Worm (Caenorhabditis elegans) whole organism, L1 larva: ENCODE measurements around the gene ZK1127.12.

Experiments used
- C04F5.9 ChIP-seq: sonication (generic microtip); optimal IDR thresholded peaks from 2 replicates; lab custom pipeline; 2016; ENCODE audit warnings: missing genetic modification characterization, missing compliant biosample characterization
- C16A3.4 ChIP-seq: fragments of 150-350 bp; optimal IDR thresholded peaks from 2 replicates; lab custom pipeline; 2014; ENCODE audit warnings: missing biosample characterization, missing genetic modification characterization
- F16B12.6 ChIP-seq: fragments of 150-350 bp; optimal IDR thresholded peaks from 2 replicates; lab custom pipeline; 2014; ENCODE audit warnings: missing biosample characterization, missing genetic modification characterization
- Y116A8C.19 ChIP-seq: sonication (generic microtip); optimal IDR thresholded peaks from 2 replicates; lab custom pipeline; 2016; ENCODE audit warnings: missing compliant biosample characterization, missing genetic modification characterization, borderline replicate concordance
- aha-1 ChIP-seq: fragments of 150-350 bp; optimal IDR thresholded peaks from 2 replicates; lab custom pipeline; 2014; ENCODE audit warnings: missing biosample characterization, missing genetic modification characterization
- ceh-63 ChIP-seq: fragments of 200-800 bp; sonication (Bioruptor generic); optimal IDR thresholded peaks from 2 replicates; lab custom pipeline; 2018; ENCODE audit warnings: mild to moderate bottlenecking, missing genetic modification characterization, missing compliant biosample characterization
- ceh-8 ChIP-seq: fragments of 200-800 bp; sonication (Bioruptor generic); optimal IDR thresholded peaks from 2 replicates; lab custom pipeline; 2018; ENCODE audit warnings: mild to moderate bottlenecking, missing genetic modification characterization, moderate library complexity, missing compliant biosample characterization
- ceh-82 ChIP-seq, 3 experiments: fragments of 150-350 bp in 1 of 3; sonication (generic microtip) in 2 of 3; optimal IDR thresholded peaks; 2 replicates each; lab custom pipeline; 2014 to 2017; ENCODE audit warnings: missing biosample characterization in 3 of 3, missing genetic modification characterization in 3 of 3
- ceh-88 ChIP-seq: fragments of 200-800 bp; sonication (Bioruptor generic); IDR thresholded peaks from 2 replicates; pipeline ENCODE4 v1.3.6; 2022; ENCODE audit warnings: missing genetic modification characterization, missing compliant biosample characterization
- ces-1 ChIP-seq: fragments of 150-350 bp; optimal IDR thresholded peaks from 2 replicates; lab custom pipeline; 2014; ENCODE audit warnings: missing biosample characterization, missing genetic modification reagents, missing genetic modification characterization
- dpl-1 ChIP-seq, 3 experiments: fragments of 150-350 bp in 2 of 3; sonication (generic microtip) in 1 of 3; optimal IDR thresholded peaks; 2 replicates each; lab custom pipeline; 2014 to 2017; ENCODE audit warnings: missing biosample characterization in 3 of 3, missing genetic modification characterization in 3 of 3, missing genetic modification reagents in 3 of 3
- dsc-1 ChIP-seq: sonication (generic microtip); optimal IDR thresholded peaks from 2 replicates; lab custom pipeline; 2016; ENCODE audit warnings: mild to moderate bottlenecking, missing genetic modification characterization, missing compliant biosample characterization
- egl-13 ChIP-seq: sonication (generic microtip); optimal IDR thresholded peaks from 2 replicates; lab custom pipeline; 2016; ENCODE audit warnings: missing genotype, missing genetic modification reagents, missing genetic modification characterization, missing compliant biosample characterization
- elt-3 ChIP-seq, 6 experiments: fragments of 150-350 bp in 1 of 6; sonication (generic microtip); optimal IDR thresholded peaks; 2 replicates each; lab custom pipeline; 2017 to 2018; ENCODE audit warnings: missing biosample characterization in 6 of 6, missing genetic modification characterization in 6 of 6, inconsistent platforms in 1 of 6
- fkh-4 ChIP-seq: sonication (generic microtip); optimal IDR thresholded peaks from 2 replicates; lab custom pipeline; 2016; ENCODE audit warnings: missing compliant biosample characterization, missing genetic modification characterization, borderline replicate concordance
- fkh-8 ChIP-seq: sonication (generic microtip); optimal IDR thresholded peaks from 2 replicates; lab custom pipeline; 2016; ENCODE audit warnings: mild to moderate bottlenecking, missing genetic modification characterization, missing compliant biosample characterization
- fos-1 ChIP-seq: fragments of 150-350 bp; optimal IDR thresholded peaks from 2 replicates; lab custom pipeline; 2014; ENCODE audit warnings: missing biosample characterization, missing genetic modification characterization
- grh-1 ChIP-seq: fragments of 200-800 bp; sonication (Bioruptor generic); IDR thresholded peaks from 2 replicates; pipeline ENCODE4 v1.3.6; 2022; ENCODE audit warnings: missing genetic modification reagents, missing genetic modification characterization, missing compliant biosample characterization
- irx-1 ChIP-seq: sonication (generic microtip); optimal IDR thresholded peaks from 2 replicates; lab custom pipeline; 2016; ENCODE audit warnings: missing genetic modification characterization, missing compliant biosample characterization
- lin-13 ChIP-seq: fragments of 150-350 bp; optimal IDR thresholded peaks from 2 replicates; lab custom pipeline; 2014; ENCODE audit warnings: missing biosample characterization, missing genetic modification reagents, missing genetic modification characterization
- lin-35 ChIP-seq, 2 experiments: fragments of 150-350 bp; optimal IDR thresholded peaks; 2 replicates each; lab custom pipeline; 2014; ENCODE audit warnings: missing biosample characterization in 2 of 2, missing genetic modification characterization in 2 of 2, missing genetic modification reagents in 2 of 2
- lin-39 ChIP-seq: fragments of 150-350 bp; optimal IDR thresholded peaks from 2 replicates; lab custom pipeline; 2014; ENCODE audit warnings: missing biosample characterization, missing genetic modification reagents, missing genetic modification characterization
- lir-3 ChIP-seq: sonication (generic microtip); optimal IDR thresholded peaks from 2 replicates; lab custom pipeline; 2016; ENCODE audit warnings: mild to moderate bottlenecking, missing genetic modification characterization, moderate library complexity, missing compliant biosample characterization; ENCODE audit not compliant: poor library complexity
- mdl-1 ChIP-seq, 2 experiments: fragments of 150-350 bp; optimal IDR thresholded peaks; 2 replicates each; lab custom pipeline; 2014 to 2017; ENCODE audit warnings: missing biosample characterization in 2 of 2, missing genetic modification characterization in 2 of 2, inconsistent platforms in 1 of 2
- mep-1 ChIP-seq: fragments of 150-350 bp; optimal IDR thresholded peaks from 2 replicates; lab custom pipeline; 2014; ENCODE audit warnings: missing biosample characterization, missing genetic modification characterization
- nhr-11 ChIP-seq: fragments of 150-350 bp; optimal IDR thresholded peaks from 2 replicates; lab custom pipeline; 2014; ENCODE audit warnings: missing biosample characterization, missing genetic modification characterization
- nhr-12 ChIP-seq: sonication (generic microtip); optimal IDR thresholded peaks from 2 replicates; lab custom pipeline; 2017; ENCODE audit warnings: missing biosample characterization, missing genetic modification characterization
- nhr-20 ChIP-seq: sonication (generic microtip); optimal IDR thresholded peaks from 2 replicates; lab custom pipeline; 2016; ENCODE audit warnings: mild to moderate bottlenecking, missing genetic modification characterization, missing compliant biosample characterization
- nhr-237 ChIP-seq: fragments of 150-350 bp; optimal IDR thresholded peaks from 2 replicates; lab custom pipeline; 2014; ENCODE audit warnings: missing biosample characterization, missing genetic modification characterization
- nhr-28 ChIP-seq: fragments of 150-350 bp; optimal IDR thresholded peaks from 2 replicates; lab custom pipeline; 2014; ENCODE audit warnings: missing biosample characterization, missing genetic modification characterization
- nhr-71 ChIP-seq: sonication (generic microtip); optimal IDR thresholded peaks from 2 replicates; lab custom pipeline; 2016; ENCODE audit warnings: mild to moderate bottlenecking, missing genetic modification characterization, moderate library complexity, missing compliant biosample characterization
- nhr-77 ChIP-seq: fragments of 150-350 bp; optimal IDR thresholded peaks from 2 replicates; lab custom pipeline; 2014; ENCODE audit warnings: missing biosample characterization, missing genetic modification characterization
- nhr-85 ChIP-seq: sonication (generic microtip); peaks from one replicate; lab custom pipeline; 2016; ENCODE audit warnings: missing genetic modification characterization, inconsistent platforms, missing compliant biosample characterization
- pag-3 ChIP-seq: sonication (generic microtip); optimal IDR thresholded peaks from 2 replicates; lab custom pipeline; 2017; ENCODE audit warnings: missing genetic modification characterization, mild to moderate bottlenecking, missing compliant biosample characterization, antibody characterized with exemption, borderline replicate concordance; ENCODE audit not compliant: insufficient read depth
- pqm-1 ChIP-seq: sonication (generic microtip); optimal IDR thresholded peaks from 3 replicates; lab custom pipeline; 2017; ENCODE audit warnings: missing biosample characterization, missing genetic modification characterization
- rnt-1 ChIP-seq: sonication (generic microtip); optimal IDR thresholded peaks from 2 replicates; lab custom pipeline; 2016; ENCODE audit warnings: mild to moderate bottlenecking, missing genetic modification characterization, moderate library complexity, missing compliant biosample characterization
- sptf-1 ChIP-seq: fragments of 150-350 bp; optimal IDR thresholded peaks from 2 replicates; lab custom pipeline; 2014; ENCODE audit warnings: missing biosample characterization, missing genetic modification characterization
- sup-37 ChIP-seq: fragments of 200-800 bp; sonication (Bioruptor generic); optimal IDR thresholded peaks from 2 replicates; lab custom pipeline; 2018; ENCODE audit warnings: mild to moderate bottlenecking, missing genetic modification characterization, missing compliant biosample characterization
- swsn-7 ChIP-seq: sonication (generic microtip); optimal IDR thresholded peaks from 2 replicates; lab custom pipeline; 2016; ENCODE audit warnings: missing genetic modification characterization, missing compliant biosample characterization
- tbx-2 ChIP-seq: sonication (generic microtip); optimal IDR thresholded peaks from 2 replicates; lab custom pipeline; 2016; ENCODE audit warnings: missing genetic modification characterization, missing compliant biosample characterization
- unc-130 ChIP-seq: fragments of 150-350 bp; optimal IDR thresholded peaks from 2 replicates; lab custom pipeline; 2017; ENCODE audit warnings: missing biosample characterization, missing genetic modification characterization, inconsistent platforms
- unc-62 ChIP-seq: fragments of 150-350 bp; optimal IDR thresholded peaks from 2 replicates; lab custom pipeline; 2014; ENCODE audit warnings: missing biosample characterization, missing genetic modification reagents, missing genetic modification characterization
- unc-86 ChIP-seq: sonication (generic microtip); optimal IDR thresholded peaks from 2 replicates; lab custom pipeline; 2016; ENCODE audit warnings: missing genetic modification characterization, missing compliant biosample characterization
- vab-15 ChIP-seq: sonication (generic microtip); optimal IDR thresholded peaks from 2 replicates; lab custom pipeline; 2017; ENCODE audit warnings: missing genotype, mild to moderate bottlenecking, missing genetic modification characterization, missing compliant biosample characterization

The ZK1127.12 gene

ce11 chrII:7051778-7052177 lies at the start of gene ZK1127.12:
ZK1127.12 (plus strand) TSS chrII:7052078.
- TF ChIP-seq F16B12.6 (tag; lab: Kevin White, UChicago), result no peak
- no peak for TF ChIP-seq rnt-1 (tag; lab: Kevin White, UChicago)
- TF ChIP-seq nhr-71 (tag; lab: Kevin White, UChicago), result no peak
- no peak for TF ChIP-seq fos-1 (tag; lab: Kevin White, UChicago)
- no peak for TF ChIP-seq nhr-28

- no peak for TF ChIP-seq fkh-8 (tag; lab: Kevin White, UChicago)
- no peak for TF ChIP-seq nhr-20 (tag; lab: Kevin White, UChicago)
- peak; percentile 0 for TF ChIP-seq dsc-1 (tag; lab: Kevin White, UChicago)
These were observed 48.9 kb upstream of the ZK1127.12 start for ce11 chrII:7002956-7003357.

- TF ChIP-seq lir-3 (tag; lab: Kevin White, UChicago) (no peak), mdl-1 (tag; optimal IDR thresholded peaks at IDR 0.05; lab: Kevin White, UChicago) (no peak), fkh-4 (tag; lab: Kevin White, UChicago) (no peak), nhr-237 (no peak), egl-13 (no peak), elt-3 (tag; optimal IDR thresholded peaks at IDR 0.05; lab: Kevin White, UChicago) (no peak), aha-1 (tag; lab: Kevin White, UChicago) (no peak), grh-1 (no peak), ces-1 (GFP tag; lab: Kevin White, UChicago) (no peak), sup-37 (GFP tag; lab: Kevin White, UChicago) (no peak), nhr-28 (no peak), vab-15 (tag; lab: Kevin White, UChicago) (no peak), ceh-88 (GFP tag; lab: Robert Waterston, UW) (no peak), irx-1 (tag; lab: Kevin White, UChicago) (no peak), lin-39 (tag; lab: Kevin White, UChicago) (no peak), sptf-1 (tag; lab: Kevin White, UChicago) (no peak), swsn-7 (tag; lab: Kevin White, UChicago) (no peak), rnt-1 (tag; lab: Kevin White, UChicago) (no peak), fkh-8 (tag; lab: Kevin White, UChicago) (no peak)
These were observed 39.3 kb upstream of the ZK1127.12 start, which contains the start of gene sqv-7 for ce11 chrII:7012592-7012991. sqv-7 (minus strand) TSS chrII:7012692.

ce11 chrII:7022370-7023001 lies 29.4 kb upstream of the ZK1127.12 start, which contains the start of the genes lst-6 and lst-5:
lst-6 (minus strand) TSS chrII:7022509.
lst-5 (plus strand) TSS chrII:7022913.
- peak; percentile 68 for TF ChIP-seq tbx-2 (tag; lab: Kevin White, UChicago)
- peak; percentile 33 for TF ChIP-seq unc-130 (tag; lab: Kevin White, UChicago)
- TF ChIP-seq swsn-7 (tag; lab: Kevin White, UChicago), result peak; percentile 74
- TF ChIP-seq lin-39 (tag; lab: Kevin White, UChicago), result peak; percentile 31
- TF ChIP-seq C04F5.9 (tag; lab: Kevin White, UChicago), result peak; percentile 53
- peak; percentile 63 to 82 for TF ChIP-seq lin-35 (GFP tag; optimal IDR thresholded peaks at IDR 0.05; lab: Kevin White, UChicago)
- no peak for TF ChIP-seq Y116A8C.19 (tag; lab: Kevin White, UChicago)
- TF ChIP-seq nhr-12, result no peak
- TF ChIP-seq nhr-85 (tag; lab: Kevin White, UChicago), result peak; percentile 57
- peak; percentile 34 to 77 (median 73) for TF ChIP-seq dpl-1 (GFP tag; optimal IDR thresholded peaks at IDR 0.05; lab: Kevin White, UChicago)
- no peak for TF ChIP-seq nhr-11 (tag; lab: Kevin White, UChicago)
- peak; percentile 84 for TF ChIP-seq nhr-71 (tag; lab: Kevin White, UChicago)
- TF ChIP-seq ceh-82 (tag; optimal IDR thresholded peaks at IDR 0.05; lab: Kevin White, UChicago), result peak; percentile 54 to 58 (median 56)
- TF ChIP-seq elt-3 (tag; optimal IDR thresholded peaks at IDR 0.05; lab: Kevin White, UChicago), result no peak
- TF ChIP-seq C16A3.4 (tag; lab: Kevin White, UChicago), result peak; percentile 69
- TF ChIP-seq ceh-8, result peak; percentile 5
- peak; percentile 62 for TF ChIP-seq ceh-88 (GFP tag; lab: Robert Waterston, UW)
- TF ChIP-seq ceh-63 (GFP tag; lab: Kevin White, UChicago), result no peak
- no peak for TF ChIP-seq pag-3 (tag; lab: Kevin White, UChicago)
- no peak for TF ChIP-seq fkh-4 (tag; lab: Kevin White, UChicago)
- peak; percentile 24 for TF ChIP-seq lin-13
- peak; percentile 58 for TF ChIP-seq unc-86 (tag; lab: Kevin White, UChicago)
- peak; percentile 39 for TF ChIP-seq nhr-77 (tag; lab: Kevin White, UChicago)
- TF ChIP-seq lir-3 (tag; lab: Kevin White, UChicago), result peak; percentile 44
- peak; percentile 60 for TF ChIP-seq mep-1 (tag; lab: Kevin White, UChicago)
- TF ChIP-seq unc-62 (GFP tag; lab: Kevin White, UChicago), result no peak
- no peak for TF ChIP-seq pqm-1 (tag; lab: Kevin White, UChicago)
- TF ChIP-seq fkh-8 (tag; lab: Kevin White, UChicago), result peak; percentile 74
